Fruit fly (Drosophila melanogaster): ENCODE data around the gene CG7084.

CG7084 gene

DNA sequence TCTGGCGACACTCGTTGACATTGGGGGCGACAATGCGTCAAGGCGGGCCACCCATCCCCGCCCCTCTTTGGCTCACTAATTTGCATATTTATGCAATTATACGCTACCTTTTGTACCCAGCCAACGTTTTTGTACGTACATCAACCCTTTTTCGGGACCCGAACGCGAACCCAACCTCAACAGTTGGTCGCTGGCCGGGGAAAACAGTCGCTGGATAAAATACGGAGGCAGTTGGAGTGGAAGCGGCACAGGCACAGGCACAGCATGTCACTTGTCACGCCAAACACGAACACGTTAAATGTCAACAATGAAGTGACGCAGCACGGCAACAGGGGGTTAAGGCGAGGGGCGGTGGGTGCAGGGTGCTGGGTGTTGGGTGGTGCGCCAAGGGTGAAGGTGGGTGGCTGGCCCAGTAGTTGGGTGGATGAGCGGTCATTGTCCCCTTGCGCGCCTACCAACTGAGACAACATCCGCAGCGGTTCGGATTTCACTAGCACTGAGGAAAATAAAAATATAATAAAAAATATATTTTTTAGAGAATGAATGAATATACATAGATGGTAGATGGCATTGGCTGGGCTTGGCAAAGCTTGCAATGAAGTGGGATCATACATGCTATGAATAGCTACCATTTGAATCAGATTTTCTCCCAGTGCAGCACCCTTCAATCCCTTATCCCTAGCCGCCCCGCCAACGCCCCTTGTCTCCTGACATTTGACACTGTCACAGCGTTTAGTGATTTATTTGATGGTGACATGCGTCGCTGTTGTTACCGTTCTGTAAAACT is 37.7 kb upstream of the CG7084 start (continued):
- TF ChIP-seq CG15269 (tag; optimal IDR thresholded peaks at IDR 0.05) (peak; percentile 19), Nf-YA (GFP tag; IDR thresholded peaks at IDR 0.05) (no peak), bsh (GFP tag; optimal IDR thresholded peaks at IDR 0.05) (peak in 1 of 2 experiments; percentile 44), pita (GFP tag; optimal IDR thresholded peaks at IDR 0.05) (no peak), CG12104 (GFP tag; optimal IDR thresholded peaks at IDR 0.05) (no peak), croc (GFP tag; conservative IDR thresholded peaks at IDR 0.05) (no peak), sc (optimal IDR thresholded peaks at IDR 0.05) (no peak), sc (GFP tag; optimal IDR thresholded peaks at IDR 0.05) (no peak), E2f2 (GFP tag; IDR thresholded peaks at IDR 0.05) (0 out of 2 replicates have a peak, but pooled peaks have one; percentile 8), sens (GFP tag) (no peak), wor (GFP tag; IDR thresholded peaks at IDR 0.05) (peak; percentile 25; the same call in 1 of the 2 replicates), grn (GFP tag; optimal IDR thresholded peaks at IDR 0.05) (no peak), B-H2 (GFP tag; optimal IDR thresholded peaks at IDR 0.05) (no peak), Sin3A (optimal IDR thresholded peaks at IDR 0.05) (no peak), CG18476 (GFP tag; optimal IDR thresholded peaks at IDR 0.05) (no peak), dysf (GFP tag; IDR thresholded peaks at IDR 0.05) (peak; percentile 46; the same call in 1 of the 3 replicates), danr (GFP tag; IDR thresholded peaks at IDR 0.05) (peak; percentile 27; the same call in 1 of the 2 replicates), chm (GFP tag; IDR thresholded peaks at IDR 0.05) (no peak), esg (GFP tag; conservative IDR thresholded peaks at IDR 0.05) (no peak), CG18599 (GFP tag; optimal IDR thresholded peaks at IDR 0.05) (peak; percentile 66), Ssrp (tag; optimal IDR thresholded peaks at IDR 0.05) (peak; percentile 0), CG18011 (GFP tag; optimal IDR thresholded peaks at IDR 0.05) (no peak), CG11695 (GFP tag; IDR thresholded peaks at IDR 0.05) (no peak), CG18619 (GFP tag; optimal IDR thresholded peaks at IDR 0.05) (no peak), so (GFP tag; IDR thresholded peaks at IDR 0.05) (no peak), unpg (GFP tag; optimal IDR thresholded peaks at IDR 0.05) (peak; percentile 19), CG12659 (GFP tag; optimal IDR thresholded peaks at IDR 0.05) (no peak), CrebB (tag; optimal IDR thresholded peaks at IDR 0.05) (no peak), CG8924 (tag; optimal IDR thresholded peaks at IDR 0.05) (no peak), slp2 (GFP tag; optimal IDR thresholded peaks at IDR 0.05) (no peak), sqz (GFP tag; optimal IDR thresholded peaks at IDR 0.05) (no peak), gce (GFP tag; IDR thresholded peaks at IDR 0.05) (0 out of 3 replicates have a peak, but pooled peaks have one; percentile 29), tin (GFP tag; optimal IDR thresholded peaks at IDR 0.05) (peak; percentile 12), CG10979 (tag; optimal IDR thresholded peaks at IDR 0.05) (peak; percentile 40), cwo (GFP tag; optimal IDR thresholded peaks at IDR 0.05) (no peak), Rx (GFP tag; IDR thresholded peaks at IDR 0.05) (0 out of 2 replicates have a peak, but pooled peaks have one; percentile 18), CG5953 (GFP tag; IDR thresholded peaks at IDR 0.05) (no peak), sug (tag; optimal IDR thresholded peaks at IDR 0.05) (no peak), Nf-YB (GFP tag; optimal IDR thresholded peaks at IDR 0.05) (no peak), nmo (GFP tag; optimal IDR thresholded peaks at IDR 0.05) (peak; percentile 37), org-1 (GFP tag; optimal IDR thresholded peaks at IDR 0.05) (no peak), CG30020 (tag; optimal IDR thresholded peaks at IDR 0.05) (no peak), Sox102F (GFP tag; optimal IDR thresholded peaks at IDR 0.05) (peak; percentile 11), kah (GFP tag; optimal IDR thresholded peaks at IDR 0.05) (no peak), Sox100B (GFP tag; optimal IDR thresholded peaks at IDR 0.05) (no peak), Hmr (GFP tag; optimal IDR thresholded peaks at IDR 0.05) (no peak), Xrp1 (GFP tag; IDR thresholded peaks at IDR 0.05) (peak; percentile 64; the same call in 1 of the 2 replicates), CG17361 (GFP tag; IDR thresholded peaks at IDR 0.05) (0 out of 3 replicates have a peak, but pooled peaks have one; percentile 26), CG14710 (tag; optimal IDR thresholded peaks at IDR 0.05) (no peak), Dfd (GFP tag; optimal IDR thresholded peaks at IDR 0.05) (no peak)

All from whole organism, embryonic.